Worm (Caenorhabditis elegans) whole organism, L4 larva: ENCODE results near the gene str-252.

Experiments used
- ama-1 ChIP-seq: fragments of 150-350 bp; optimal IDR thresholded peaks from 2 replicates; lab custom pipeline; 2014; ENCODE audit warnings: inconsistent platforms, mixed read lengths
- jun-1 ChIP-seq: fragments of 150-350 bp; optimal IDR thresholded peaks from 2 replicates; lab custom pipeline; 2014; ENCODE audit warnings: missing biosample characterization, missing genetic modification reagents, missing genetic modification characterization
- nhr-237 ChIP-seq: sonication (generic microtip); optimal IDR thresholded peaks from 2 replicates; lab custom pipeline; 2017; ENCODE audit warnings: missing biosample characterization, missing genetic modification characterization
- sdz-12 ChIP-seq: fragments of 200-800 bp; sonication (Bioruptor generic); optimal IDR thresholded peaks from 2 replicates; lab custom pipeline; 2018; ENCODE audit warnings: mild to moderate bottlenecking, missing genetic modification characterization, missing compliant biosample characterization

- TF ChIP-seq jun-1 (no peak), nhr-237 (tag; lab: Kevin White, UChicago) (no peak), sdz-12 (GFP tag; lab: Kevin White, UChicago) (no peak), ama-1 (lab: Kevin White, UChicago) (no peak)
These were observed 30.2 kb downstream of the str-252 start, which contains the start of the genes srx-10 and clec-226 for ce11 chrV:13946385-13947019.
